Worm (Caenorhabditis elegans) whole organism, L4 larva: Measurements from ENCODE around the gene F15G9.1.
A peak's percentile ranks its signal among the peaks of the same experiment; 100 is the strongest.

Experiments used
- F37D6.2 ChIP-seq: sonication (generic microtip); optimal IDR thresholded peaks from 2 replicates; lab custom pipeline; 2016; ENCODE audit warnings: mild to moderate bottlenecking, missing genetic modification characterization, missing compliant biosample characterization
- T20F7.1 ChIP-seq: fragments of 200-800 bp; sonication (Bioruptor generic); optimal IDR thresholded peaks from 2 replicates; lab custom pipeline; 2018; ENCODE audit warnings: mild to moderate bottlenecking, missing genetic modification characterization, missing compliant biosample characterization
- T26A8.4 ChIP-seq: fragments of 200-800 bp; sonication (Bioruptor generic); IDR thresholded peaks from 2 replicates; pipeline ENCODE4 v1.3.6; 2022; ENCODE audit warnings: missing genetic modification characterization, missing compliant biosample characterization
- Y105C5A.15 ChIP-seq: fragments of 200-800 bp; sonication (Bioruptor generic); IDR thresholded peaks from 2 replicates; pipeline ENCODE4 v1.3.6; 2022; ENCODE audit warnings: missing genetic modification characterization, missing compliant biosample characterization
- Y5F2A.4 ChIP-seq: fragments of 200-800 bp; sonication (Bioruptor generic); optimal IDR thresholded peaks from 2 replicates; lab custom pipeline; 2018; ENCODE audit warnings: mild to moderate bottlenecking, missing genetic modification characterization, missing compliant biosample characterization
- ZK546.5 ChIP-seq, 2 experiments: sonication (generic microtip); optimal IDR thresholded peaks; 2 replicates each; lab custom pipeline; 2017; ENCODE audit warnings: missing biosample characterization in 2 of 2, missing genetic modification characterization in 2 of 2
- ama-1 ChIP-seq: fragments of 150-350 bp; optimal IDR thresholded peaks from 2 replicates; lab custom pipeline; 2014; ENCODE audit warnings: inconsistent platforms, mixed read lengths
- arid-1 ChIP-seq: fragments of 200-800 bp; sonication (Bioruptor generic); conservative IDR thresholded peaks from 2 replicates; pipeline ENCODE4 v1.3.6; 2022; ENCODE audit warnings: missing genetic modification reagents, missing genetic modification characterization, missing compliant biosample characterization
- attf-4 ChIP-seq: sonication (generic microtip); optimal IDR thresholded peaks from 3 replicates; lab custom pipeline; 2017; ENCODE audit warnings: missing biosample characterization, missing genetic modification characterization
- ceh-20 ChIP-seq: fragments of 200-800 bp; sonication (Bioruptor generic); IDR thresholded peaks from 2 replicates; pipeline ENCODE4 v1.3.6; 2022; ENCODE audit warnings: missing genetic modification reagents, missing genetic modification characterization, missing compliant biosample characterization
- ceh-32 ChIP-seq: sonication (generic microtip); optimal IDR thresholded peaks from 2 replicates; lab custom pipeline; 2016; ENCODE audit warnings: mild to moderate bottlenecking, missing genetic modification characterization, missing compliant biosample characterization; ENCODE audit not compliant: poor library complexity
- cey-2 ChIP-seq: sonication (generic microtip); optimal IDR thresholded peaks from 3 replicates; lab custom pipeline; 2017; ENCODE audit warnings: missing genetic modification characterization, mild to moderate bottlenecking, missing compliant biosample characterization, antibody characterized with exemption, borderline replicate concordance; ENCODE audit not compliant: insufficient read depth
- ctbp-1 ChIP-seq: fragments of 200-800 bp; sonication (Bioruptor generic); IDR thresholded peaks from 2 replicates; pipeline ENCODE4 v1.3.6; 2022; ENCODE audit warnings: missing genetic modification reagents, missing genetic modification characterization, missing compliant biosample characterization
- daf-12 ChIP-seq: fragments of 150-350 bp; optimal IDR thresholded peaks from 2 replicates; lab custom pipeline; 2014; ENCODE audit warnings: missing biosample characterization, missing genetic modification reagents, missing genetic modification characterization
- daf-16 ChIP-seq, 3 experiments: sonication (generic microtip); optimal IDR thresholded peaks; 2 replicates each; lab custom pipeline; 2016 to 2017; ENCODE audit warnings: missing genetic modification characterization in 3 of 3, missing genetic modification reagents in 3 of 3, mild to moderate bottlenecking in 2 of 3, missing compliant biosample characterization in 2 of 3, missing biosample characterization in 1 of 3, moderate library complexity in 1 of 3
- dmd-6 ChIP-seq: fragments of 200-800 bp; sonication (Bioruptor generic); IDR thresholded peaks from 2 replicates; pipeline ENCODE4 v1.3.6; 2022; ENCODE audit warnings: missing genetic modification reagents, missing genetic modification characterization, missing compliant biosample characterization
- dve-1 ChIP-seq: sonication (generic microtip); optimal IDR thresholded peaks from 2 replicates; lab custom pipeline; 2017; ENCODE audit warnings: antibody characterized with exemption, mild to moderate bottlenecking, missing genetic modification characterization, missing compliant biosample characterization; ENCODE audit not compliant: insufficient read depth
- gei-8 ChIP-seq: fragments of 200-800 bp; sonication (Bioruptor generic); optimal IDR thresholded peaks from 2 replicates; lab custom pipeline; 2018; ENCODE audit warnings: mild to moderate bottlenecking, missing genetic modification characterization, missing compliant biosample characterization
- hif-1 ChIP-seq, 2 experiments: sonication (generic microtip); optimal IDR thresholded peaks; 2 replicates each; lab custom pipeline; 2016 to 2017; ENCODE audit warnings: missing compliant biosample characterization in 2 of 2, missing genetic modification characterization in 2 of 2, missing genetic modification reagents in 2 of 2, missing genotype in 2 of 2, mild to moderate bottlenecking in 1 of 2
- hlh-11 ChIP-seq: fragments of 200-800 bp; sonication (Bioruptor generic); optimal IDR thresholded peaks from 2 replicates; lab custom pipeline; 2018; ENCODE audit warnings: mild to moderate bottlenecking, missing genetic modification characterization, missing compliant biosample characterization
- hlh-30 ChIP-seq: sonication (generic microtip); optimal IDR thresholded peaks from 2 replicates; lab custom pipeline; 2017; ENCODE audit warnings: antibody characterized with exemption, mild to moderate bottlenecking, missing genetic modification characterization, missing compliant biosample characterization; ENCODE audit not compliant: insufficient read depth
- hmg-1.1 ChIP-seq: fragments of 200-800 bp; sonication (Bioruptor generic); IDR thresholded peaks from 2 replicates; pipeline ENCODE4 v1.3.6; 2022; ENCODE audit warnings: missing genetic modification reagents, missing genetic modification characterization, missing compliant biosample characterization
- lin-38 ChIP-seq: fragments of 200-800 bp; sonication (Bioruptor generic); IDR thresholded peaks from 2 replicates; pipeline ENCODE4 v1.3.6; 2022; ENCODE audit warnings: missing genetic modification reagents, missing genetic modification characterization, missing compliant biosample characterization
- lin-39 ChIP-seq: fragments of 150-350 bp; optimal IDR thresholded peaks from 2 replicates; lab custom pipeline; 2014; ENCODE audit warnings: missing biosample characterization, missing genetic modification reagents, missing genetic modification characterization
- mes-2 ChIP-seq: sonication (generic microtip); optimal IDR thresholded peaks from 2 replicates; lab custom pipeline; 2016; ENCODE audit warnings: missing genotype, mild to moderate bottlenecking, missing genetic modification characterization, missing compliant biosample characterization; ENCODE audit not compliant: poor library complexity, severe bottlenecking
- mxl-2 ChIP-seq: fragments of 200-800 bp; sonication (Bioruptor generic); conservative IDR thresholded peaks from 2 replicates; pipeline ENCODE4 v1.3.6; 2022; ENCODE audit warnings: missing genetic modification reagents, missing genetic modification characterization, missing compliant biosample characterization
- nhr-10 ChIP-seq: fragments of 150-350 bp; optimal IDR thresholded peaks from 2 replicates; lab custom pipeline; 2014; ENCODE audit warnings: missing biosample characterization, missing genetic modification characterization
- nhr-102 ChIP-seq: sonication (generic microtip); optimal IDR thresholded peaks from 2 replicates; lab custom pipeline; 2016; ENCODE audit warnings: mild to moderate bottlenecking, missing genetic modification characterization, moderate library complexity, missing compliant biosample characterization
- nhr-28 ChIP-seq: fragments of 150-350 bp; optimal IDR thresholded peaks from 2 replicates; lab custom pipeline; 2014; ENCODE audit warnings: missing biosample characterization, missing genetic modification characterization
- nhr-41 ChIP-seq: fragments of 200-800 bp; sonication (Bioruptor generic); IDR thresholded peaks from 2 replicates; pipeline ENCODE4 v1.3.6; 2022; ENCODE audit warnings: missing genetic modification reagents, missing genetic modification characterization, missing compliant biosample characterization
- nhr-48 ChIP-seq: sonication (generic microtip); optimal IDR thresholded peaks from 2 replicates; lab custom pipeline; 2016; ENCODE audit warnings: mild to moderate bottlenecking, missing genetic modification characterization, missing compliant biosample characterization
- nhr-76 ChIP-seq: fragments of 150-350 bp; optimal IDR thresholded peaks from 2 replicates; lab custom pipeline; 2014; ENCODE audit warnings: missing biosample characterization, missing genetic modification characterization
- php-3 ChIP-seq: fragments of 200-800 bp; sonication (Bioruptor generic); IDR thresholded peaks from 2 replicates; pipeline ENCODE4 v1.3.6; 2022; ENCODE audit warnings: missing genetic modification reagents, missing genetic modification characterization, missing compliant biosample characterization
- snpc-4 ChIP-seq: fragments of 150-350 bp; optimal IDR thresholded peaks from 2 replicates; lab custom pipeline; 2014; ENCODE audit warnings: missing biosample characterization, missing genetic modification characterization
- spr-1 ChIP-seq: sonication (generic microtip); optimal IDR thresholded peaks from 2 replicates; lab custom pipeline; 2016; ENCODE audit warnings: mild to moderate bottlenecking, missing genetic modification characterization, missing compliant biosample characterization
- spr-3 ChIP-seq: fragments of 200-800 bp; sonication (Bioruptor generic); optimal IDR thresholded peaks from 2 replicates; lab custom pipeline; 2018; ENCODE audit warnings: mild to moderate bottlenecking, missing genetic modification characterization, missing compliant biosample characterization
- tag-97 ChIP-seq: fragments of 200-800 bp; sonication (Bioruptor generic); IDR thresholded peaks from 2 replicates; pipeline ENCODE4 v1.3.6; 2022; ENCODE audit warnings: missing genetic modification characterization, missing compliant biosample characterization
- tra-1 ChIP-seq: fragments of 200-800 bp; sonication (Bioruptor generic); IDR thresholded peaks from 2 replicates; pipeline ENCODE4 v1.3.6; 2022; ENCODE audit warnings: missing genetic modification reagents, missing genetic modification characterization, missing compliant biosample characterization
- unc-62 ChIP-seq, 3 experiments: fragments of 150-350 bp in 1 of 3; sonication (generic microtip); optimal IDR thresholded peaks in 2 of 3; peaks in 1 of 3; 1 replicate in 1 of 3; 2 replicates in 2 of 3; lab custom pipeline; 2014 to 2017; ENCODE audit warnings: missing biosample characterization in 3 of 3, missing genetic modification characterization in 3 of 3, missing genetic modification reagents in 3 of 3, missing genotype in 1 of 3
- vab-7 ChIP-seq: fragments of 200-800 bp; sonication (Bioruptor generic); IDR thresholded peaks from 2 replicates; pipeline ENCODE4 v1.3.6; 2022; ENCODE audit warnings: missing genetic modification reagents, missing genetic modification characterization, missing compliant biosample characterization
- zfp-3 ChIP-seq: fragments of 200-800 bp; sonication (Bioruptor generic); conservative IDR thresholded peaks from 2 replicates; pipeline ENCODE4 v1.3.6; 2022; ENCODE audit warnings: missing genetic modification reagents, missing genetic modification characterization, missing compliant biosample characterization

The F15G9.1 gene

ce11 chrX:9673228-9673627 is 33.0 kb upstream of the F15G9.1 start:
- TF ChIP-seq tag-97 (GFP tag; lab: Robert Waterston, UW) (no peak), mxl-2 (GFP tag; lab: Robert Waterston, UW) (no peak), unc-62 (GFP tag; optimal IDR thresholded peaks at IDR 0.05 in 1 of 2; lab: Kevin White, UChicago) (peak in 1 of 2 experiments; percentile 83), unc-62 (tag; optimal IDR thresholded peaks at IDR 0.05; lab: Kevin White, UChicago) (no peak), ceh-32 (tag; lab: Kevin White, UChicago) (no peak), Y5F2A.4 (GFP tag; lab: Kevin White, UChicago) (no peak), mes-2 (no peak), hlh-30 (peak; percentile 32), nhr-28 (tag; lab: Kevin White, UChicago) (peak; percentile 30), daf-12 (tag; lab: Kevin White, UChicago) (no peak), tra-1 (no peak), daf-16 (GFP tag; optimal IDR thresholded peaks at IDR 0.05; lab: Kevin White, UChicago) (no peak), daf-16 (tag; optimal IDR thresholded peaks at IDR 0.05; lab: Kevin White, UChicago) (peak; percentile 64)
- TF ChIP-seq, all 104 proteins: peak for 4

- no peak for TF ChIP-seq Y105C5A.15 (GFP tag; lab: Robert Waterston, UW)
- no peak for TF ChIP-seq nhr-28 (tag; lab: Kevin White, UChicago)
- no peak for TF ChIP-seq dve-1
- TF ChIP-seq lin-38 (GFP tag; lab: Robert Waterston, UW) = no peak
- no peak for TF ChIP-seq nhr-76 (tag; lab: Kevin White, UChicago)
- no peak for TF ChIP-seq snpc-4
- no peak for TF ChIP-seq nhr-102
- no peak for TF ChIP-seq ZK546.5 (tag; optimal IDR thresholded peaks at IDR 0.05; lab: Kevin White, UChicago)
- TF ChIP-seq F37D6.2 (tag; lab: Kevin White, UChicago) = no peak
- TF ChIP-seq, all 104 proteins: peak for 0
Observed at ce11 chrX:9674799-9675198, 31.4 kb upstream of the F15G9.1 start, which contains the start of gene C43C3.4. C43C3.4 (minus strand) TSS chrX:9674899.

DNA sequence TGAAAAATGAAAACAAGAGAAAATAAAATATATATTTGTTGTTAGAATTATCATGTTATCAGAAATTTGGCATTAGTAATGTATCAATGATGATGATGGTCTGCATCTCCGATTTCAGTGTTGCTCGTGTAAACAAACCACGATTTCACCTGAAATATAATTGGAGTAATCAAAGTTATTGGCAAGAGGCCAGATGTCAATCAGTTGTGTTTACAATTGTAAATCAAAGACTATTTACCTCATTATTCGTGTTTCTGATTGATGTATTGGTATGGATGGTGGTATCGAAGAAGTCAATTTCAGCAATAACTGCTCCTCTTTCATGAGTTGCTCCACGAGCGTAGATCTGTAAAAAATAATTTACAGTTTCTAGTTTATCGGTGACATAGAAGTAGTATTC is 30.2 kb upstream of the F15G9.1 start:
- TF ChIP-seq hlh-11 = peak; percentile 12
- TF ChIP-seq tra-1 = peak; percentile 60; the same call in 1 of the 2 replicates
- TF ChIP-seq hif-1 (tag; optimal IDR thresholded peaks at IDR 0.05; lab: Kevin White, UChicago) = no peak
- no peak for TF ChIP-seq T20F7.1 (GFP tag; lab: Kevin White, UChicago)
- TF ChIP-seq dve-1 = peak; percentile 63
- TF ChIP-seq T26A8.4 (GFP tag; lab: Robert Waterston, UW) = no peak
- peak; percentile 76 for TF ChIP-seq dmd-6 (GFP tag; lab: Robert Waterston, UW)
- TF ChIP-seq php-3 (GFP tag; lab: Robert Waterston, UW) = 0 out of 2 replicates have a peak, but pooled peaks have one; percentile 16
- 0 out of 2 replicates have a peak, but pooled peaks have one; percentile 25 for TF ChIP-seq ceh-20 (GFP tag; lab: Robert Waterston, UW)
- no peak for TF ChIP-seq daf-16 (GFP tag; optimal IDR thresholded peaks at IDR 0.05; lab: Kevin White, UChicago)
- TF ChIP-seq daf-16 (tag; optimal IDR thresholded peaks at IDR 0.05; lab: Kevin White, UChicago) = peak; percentile 97

DNA sequence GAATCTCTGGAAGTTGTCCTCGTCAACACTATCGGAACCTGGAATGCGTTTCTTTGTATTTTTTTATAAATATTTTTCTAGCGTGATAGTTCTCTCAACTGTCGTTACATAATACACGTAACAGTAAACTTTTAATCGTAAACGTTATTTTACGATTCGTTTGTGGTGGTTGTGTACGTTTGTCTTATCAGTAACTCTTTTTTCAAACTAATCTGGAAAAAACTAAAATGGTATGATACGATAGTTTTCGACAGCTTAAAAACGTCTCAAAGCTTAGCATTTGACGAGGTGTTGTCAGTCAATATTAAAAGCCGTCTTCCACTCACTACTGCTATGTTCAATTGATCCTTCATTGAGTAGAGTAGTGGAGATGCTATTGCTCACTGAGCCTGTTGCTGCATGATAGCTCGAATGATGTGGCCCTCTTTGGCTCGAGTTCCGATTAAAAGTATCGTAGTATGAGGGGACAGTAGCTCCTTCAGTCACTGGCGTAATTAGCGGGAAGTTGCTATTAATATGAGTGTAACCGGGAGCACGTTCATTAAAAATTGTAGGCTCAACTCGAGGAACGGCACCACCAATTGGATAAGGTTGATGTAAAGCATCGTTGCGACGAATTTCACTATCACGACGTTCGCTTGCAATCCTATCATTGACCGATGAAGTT is 29.3 kb upstream of the F15G9.1 start:
- TF ChIP-seq snpc-4 = no peak
- peak; percentile 22 for TF ChIP-seq hlh-11
- TF ChIP-seq ama-1 (lab: Kevin White, UChicago) = no peak
- TF ChIP-seq attf-4 = no peak
- no peak for TF ChIP-seq hlh-30
- TF ChIP-seq spr-1 (tag; lab: Kevin White, UChicago) = no peak
- peak in 1 of 2 experiments; percentile 27 for TF ChIP-seq unc-62 (GFP tag; optimal IDR thresholded peaks at IDR 0.05 in 1 of 2; lab: Kevin White, UChicago)
- no peak for TF ChIP-seq unc-62 (tag; optimal IDR thresholded peaks at IDR 0.05; lab: Kevin White, UChicago)
- no peak for TF ChIP-seq nhr-41 (GFP tag; lab: Robert Waterston, UW)
- TF ChIP-seq dmd-6 (GFP tag; lab: Robert Waterston, UW) = peak; percentile 29; the same call in 1 of the 2 replicates
- no peak for TF ChIP-seq gei-8 (GFP tag; lab: Kevin White, UChicago)
- TF ChIP-seq ctbp-1 (GFP tag; lab: Robert Waterston, UW) = no peak
- no peak for TF ChIP-seq cey-2 (tag; lab: Kevin White, UChicago)
- TF ChIP-seq vab-7 (GFP tag; lab: Robert Waterston, UW) = no peak
- TF ChIP-seq hmg-1.1 (GFP tag; lab: Robert Waterston, UW) = no peak
- TF ChIP-seq spr-3 = no peak
- TF ChIP-seq lin-39 (tag; lab: Kevin White, UChicago) = no peak
- TF ChIP-seq nhr-48 (tag; lab: Kevin White, UChicago) = no peak
- TF ChIP-seq arid-1 (GFP tag; lab: Robert Waterston, UW) = no peak
- no peak for TF ChIP-seq ceh-32 (tag; lab: Kevin White, UChicago)
- TF ChIP-seq dve-1 = peak; percentile 59
- no peak for TF ChIP-seq zfp-3 (GFP tag; lab: Robert Waterston, UW)
- no peak for TF ChIP-seq nhr-10 (tag; lab: Kevin White, UChicago)
